Fruit fly (Drosophila melanogaster) ovary, adult (tissue): Measurements from ENCODE around the gene CG11382.

Experiments used
- CG17801 ChIP-seq: fragments of 200-800 bp; optimal IDR thresholded peaks from 2 replicates; lab custom pipeline; 2019; ENCODE audit warnings: missing biosample characterization, mild to moderate bottlenecking, missing genetic modification characterization, moderate library complexity; ENCODE audit not compliant: partially characterized antibody

Gene CG11382

DNA sequence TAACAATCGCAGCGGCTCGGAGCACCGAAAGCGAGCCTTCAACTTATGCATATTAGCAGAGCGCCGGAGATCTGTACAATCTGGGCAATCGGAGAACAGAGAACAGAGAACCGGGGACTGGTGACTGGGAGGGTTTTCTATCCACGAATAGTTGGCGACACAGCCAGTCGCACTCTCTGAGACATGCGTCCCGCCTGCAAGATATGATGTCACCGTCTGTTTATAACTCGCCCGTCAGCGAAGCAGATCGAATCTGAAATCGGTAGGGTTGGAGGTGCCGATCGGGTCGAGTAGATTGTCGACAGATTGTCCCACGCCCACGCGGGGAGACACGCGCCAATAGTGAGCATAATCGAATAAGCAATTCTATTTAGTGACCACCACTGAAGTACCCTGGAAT is 32.3 kb downstream of the CG11382 start:
- TF ChIP-seq CG17801, result no peak

DNA sequence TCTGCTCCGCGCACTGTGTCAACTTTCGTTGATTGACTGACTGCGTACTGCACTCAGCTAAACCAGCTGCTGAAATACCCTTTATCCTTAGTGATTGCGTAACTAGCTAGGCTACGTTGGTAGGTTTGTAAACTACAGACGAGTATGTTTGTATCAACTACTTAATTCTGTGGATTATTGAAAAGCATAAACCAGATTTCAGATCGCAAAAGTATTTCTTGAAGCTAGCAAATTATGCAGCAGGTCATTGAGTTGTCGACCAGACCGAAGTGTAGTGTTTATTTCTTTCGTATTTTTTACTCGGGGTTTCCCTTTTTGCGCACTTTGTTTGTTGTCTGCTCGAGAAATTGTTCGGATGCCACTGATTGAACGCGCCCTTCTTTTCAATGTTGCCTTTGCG is 39.0 kb downstream of the CG11382 start:
- TF ChIP-seq CG17801, result no peak

DNA sequence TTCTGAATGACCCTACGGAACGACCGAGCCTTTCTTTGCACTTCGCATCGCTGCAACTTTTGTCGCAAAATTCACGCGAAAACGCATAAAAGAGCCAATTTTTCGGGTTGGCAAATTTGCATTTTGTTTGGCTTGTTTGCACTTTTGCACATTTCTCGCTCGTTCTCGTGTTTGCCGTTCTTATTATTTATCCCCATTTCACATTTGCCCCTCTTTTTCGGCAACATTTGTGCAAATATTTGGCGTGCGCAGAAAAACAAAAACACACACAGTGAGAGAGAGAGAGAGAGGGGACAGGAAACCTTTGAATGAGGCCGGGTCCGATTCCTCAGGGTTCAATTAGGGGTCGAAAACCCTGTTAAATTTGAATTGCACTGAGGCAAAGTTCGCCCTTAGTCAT is 39.8 kb downstream of the CG11382 start:
- TF ChIP-seq CG17801, result no peak

DNA sequence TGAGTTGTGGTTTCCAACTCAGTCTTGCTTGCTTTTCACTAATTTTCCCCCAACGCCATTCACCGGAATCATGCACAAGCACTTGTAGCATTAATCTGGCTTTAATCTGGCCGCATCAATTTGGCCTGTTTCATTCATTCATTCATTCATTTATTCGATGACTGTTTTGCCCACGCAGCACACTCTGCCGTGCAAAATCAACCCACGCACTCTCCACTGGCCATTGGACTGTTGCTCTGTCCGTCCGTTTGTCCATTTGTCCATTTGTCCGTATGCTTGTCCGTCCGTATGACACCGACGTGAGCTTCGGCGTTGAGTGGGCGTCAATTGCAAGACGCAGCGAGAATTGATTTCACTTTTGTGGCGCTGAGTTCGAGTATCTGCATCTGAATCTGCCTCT is 40.3 kb downstream of the CG11382 start:
- no peak for TF ChIP-seq CG17801

DNA sequence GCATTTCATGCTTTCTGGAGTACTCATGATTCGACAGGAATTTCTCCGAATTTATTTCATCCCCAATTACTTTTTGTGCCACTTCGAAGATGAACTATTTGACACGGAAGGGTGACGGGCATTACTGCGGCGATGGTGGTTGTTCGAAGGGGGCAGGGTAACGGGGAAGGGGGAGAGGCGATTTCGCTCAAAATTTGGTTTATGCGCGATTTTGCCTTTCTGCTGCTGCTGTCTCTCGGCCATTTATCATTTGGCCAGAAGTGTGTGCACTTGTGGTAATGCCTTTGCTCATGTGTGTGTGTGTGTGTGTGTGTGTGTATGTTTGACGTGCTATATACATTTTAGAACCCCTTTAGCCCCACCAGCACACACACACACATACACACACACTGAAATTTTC is 43.2 kb downstream of the CG11382 start:
- no peak for TF ChIP-seq CG17801

DNA sequence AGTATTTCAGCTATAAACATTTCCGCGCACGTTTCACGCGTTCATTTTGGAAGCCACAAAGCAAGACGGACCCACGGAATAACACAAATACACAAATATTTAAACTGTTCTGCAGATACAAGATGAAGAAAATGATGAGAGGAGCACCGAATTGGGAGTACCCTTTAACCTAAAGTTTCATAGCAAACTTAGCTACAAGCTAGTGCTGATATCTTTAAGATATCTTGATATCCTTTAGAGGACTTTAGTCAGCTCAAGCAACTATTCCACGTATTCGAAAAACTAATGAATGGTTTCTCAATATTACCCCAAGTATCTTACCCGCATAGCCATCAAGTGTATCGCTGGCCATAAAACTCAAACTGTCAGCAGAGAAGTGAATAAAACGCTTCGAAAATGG is 46.4 kb downstream of the CG11382 start:
- no peak for TF ChIP-seq CG17801

DNA sequence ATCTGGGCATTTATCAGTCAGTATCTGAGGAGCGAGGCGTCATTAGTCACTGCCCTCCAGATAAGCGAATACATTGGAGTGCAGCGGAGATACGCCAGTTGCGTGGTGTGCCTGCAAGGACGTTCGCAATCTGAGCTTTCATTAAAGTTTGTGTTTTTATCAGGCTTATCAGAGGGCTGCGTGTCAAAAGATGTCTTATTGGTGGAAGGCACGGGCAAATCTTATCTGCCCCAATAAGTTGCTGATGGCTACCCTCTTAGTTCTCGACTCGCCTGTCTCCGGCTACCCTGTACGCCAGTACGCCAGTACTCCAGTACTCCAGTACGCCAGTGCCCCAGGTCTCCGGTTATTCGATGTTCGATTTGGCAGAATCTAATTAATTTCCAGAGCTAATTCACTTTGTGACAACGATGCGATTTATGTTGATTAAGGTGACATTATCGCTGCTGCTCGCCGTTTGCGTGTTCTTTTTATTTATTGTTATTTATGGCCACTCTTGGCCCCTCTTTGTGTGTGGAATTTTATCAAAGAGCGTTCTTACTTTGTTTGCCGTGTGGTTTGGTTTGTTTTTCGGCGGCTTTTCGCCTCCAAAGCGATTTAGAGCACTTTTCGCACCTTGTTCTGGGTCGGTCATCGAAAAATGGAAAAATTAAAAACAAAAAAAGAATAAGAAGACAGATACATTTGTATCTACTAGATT is 47.1 kb downstream of the CG11382 start:
- TF ChIP-seq CG17801, result no peak

DNA sequence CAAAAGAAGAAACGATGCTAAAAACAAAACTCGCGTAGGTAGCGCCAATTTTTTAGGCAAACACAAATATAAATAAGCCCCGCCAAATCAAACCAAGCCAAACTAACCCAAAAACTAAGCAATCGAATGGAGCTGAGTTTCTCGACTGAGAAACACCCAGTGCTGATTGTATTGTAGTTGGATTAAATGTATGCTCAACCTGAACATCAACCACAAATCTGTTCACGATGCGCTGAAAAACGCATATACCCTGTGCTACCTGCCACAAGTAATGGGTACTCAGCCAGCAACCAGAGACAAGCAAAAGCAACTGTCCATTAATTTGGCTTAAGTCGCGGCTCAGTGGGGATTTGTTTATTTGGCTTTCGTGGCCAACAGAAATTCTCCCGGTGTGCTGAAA is 50.6 kb downstream of the CG11382 start:
- TF ChIP-seq CG17801, result no peak
